Fruit fly (Drosophila melanogaster): ENCODE data around the gene CG4842.

CG4842 gene

dm6 chr3L:16377768-16378764, 9.9 kb downstream of the CG4842 start, which contains the start of gene roq (continued):
- TF ChIP-seq zf30C (GFP tag; optimal IDR thresholded peaks at IDR 0.05) (no peak), MBD-R2 (GFP tag; IDR thresholded peaks at IDR 0.05) (peak; percentile 77), tna (GFP tag; IDR thresholded peaks at IDR 0.05; ENCODE audit: partially characterized antibody) (peak; percentile 46), CG43689 (GFP tag; IDR thresholded peaks at IDR 0.05) (no peak), ems (GFP tag; optimal IDR thresholded peaks at IDR 0.05) (no peak), tgo (GFP tag; IDR thresholded peaks at IDR 0.05) (no peak), Optix (GFP tag; IDR thresholded peaks at IDR 0.05) (no peak), CG12236 (GFP tag; optimal IDR thresholded peaks at IDR 0.05) (no peak), Pdp1 (GFP tag; optimal IDR thresholded peaks at IDR 0.05) (peak in 1 of 2 experiments; percentile 65), CG12942 (GFP tag; optimal IDR thresholded peaks at IDR 0.05) (no peak), CG3726 (GFP tag; IDR thresholded peaks at IDR 0.05) (no peak), CG12744 (GFP tag; optimal IDR thresholded peaks at IDR 0.05) (no peak), CG18476 (GFP tag; optimal IDR thresholded peaks at IDR 0.05) (no peak), NfI (GFP tag; optimal IDR thresholded peaks at IDR 0.05) (no peak), tup (GFP tag; optimal IDR thresholded peaks at IDR 0.05) (no peak), CG9437 (GFP tag; optimal IDR thresholded peaks at IDR 0.05) (peak; percentile 95), stwl (tag; optimal IDR thresholded peaks at IDR 0.05) (peak; percentile 88), CG1233 (GFP tag; optimal IDR thresholded peaks at IDR 0.05) (no peak), odd (GFP tag; optimal IDR thresholded peaks at IDR 0.05) (no peak), ara (GFP tag; IDR thresholded peaks at IDR 0.05) (no peak), phol (tag; optimal IDR thresholded peaks at IDR 0.05) (peak; percentile 52), CG11456 (GFP tag; IDR thresholded peaks at IDR 0.05) (no peak), Fer1 (GFP tag; optimal IDR thresholded peaks at IDR 0.05) (no peak), CG6254 (GFP tag; optimal IDR thresholded peaks at IDR 0.05) (no peak), Awh (GFP tag; IDR thresholded peaks at IDR 0.05) (no peak), MESR4 (GFP tag; optimal IDR thresholded peaks at IDR 0.05) (peak; percentile 57), toy (GFP tag; IDR thresholded peaks at IDR 0.05) (no peak), unpg (GFP tag; optimal IDR thresholded peaks at IDR 0.05) (no peak), Stat92E (GFP tag; optimal IDR thresholded peaks at IDR 0.05) (peak in 2 of 3 experiments; percentile 28 to 82), B-H1 (GFP tag; IDR thresholded peaks at IDR 0.05) (no peak), CkIIα-i1 (GFP tag; IDR thresholded peaks at IDR 0.05) (no peak), CG13287 (GFP tag; IDR thresholded peaks at IDR 0.05; ENCODE audit: partially characterized antibody) (peak; percentile 72; the same call in 1 of the 2 replicates), CG10654 (GFP tag; optimal IDR thresholded peaks at IDR 0.05) (no peak), CG2129 (GFP tag; IDR thresholded peaks at IDR 0.05; ENCODE audit: partially characterized antibody) (no peak), Doc2 (GFP tag; IDR thresholded peaks at IDR 0.05) (no peak), D19B (GFP tag; optimal IDR thresholded peaks at IDR 0.05) (no peak), Bteb2 (GFP tag; optimal IDR thresholded peaks at IDR 0.05) (no peak), CG13296 (GFP tag; optimal IDR thresholded peaks at IDR 0.05) (no peak), Tbp (GFP tag; optimal IDR thresholded peaks at IDR 0.05) (no peak), fd102C (GFP tag; optimal IDR thresholded peaks at IDR 0.05) (no peak), Med (GFP tag) (peak; percentile 71), CTCF (GFP tag; optimal IDR thresholded peaks at IDR 0.05) (peak; percentile 28), pho (GFP tag; optimal IDR thresholded peaks at IDR 0.05) (no peak), fru (optimal IDR thresholded peaks at IDR 0.05) (no peak), CG31441 (GFP tag; IDR thresholded peaks at IDR 0.05) (no peak), Jarid2 (GFP tag; optimal IDR thresholded peaks at IDR 0.05) (no peak), Adf1 (GFP tag; IDR thresholded peaks at IDR 0.05) (no peak), her (GFP tag; optimal IDR thresholded peaks at IDR 0.05) (no peak), ERR (GFP tag; optimal IDR thresholded peaks at IDR 0.05) (no peak), sens-2 (GFP tag; IDR thresholded peaks at IDR 0.05) (no peak)

Data from whole organism, embryonic.